Fruit fly (Drosophila melanogaster) whole organism, pupa: Measurements from ENCODE around the gene CG31921.

Experiments used
- CG10348 ChIP-seq: fragments of 200-800 bp; sonication (Bioruptor generic); IDR thresholded peaks from 2 replicates; pipeline ENCODE4 v1.3.6; 2022; ENCODE audit warnings: missing biosample characterization, missing genetic modification characterization
- CG12605 ChIP-seq: fragments of 200-800 bp; sonication (Bioruptor generic); IDR thresholded peaks from 2 replicates; pipeline ENCODE4 v1.3.6; 2022; ENCODE audit warnings: missing biosample characterization, missing genetic modification characterization
- CG13204 ChIP-seq: fragments of 200-800 bp; sonication (Bioruptor generic); optimal IDR thresholded peaks from 2 replicates; lab custom pipeline; 2018; ENCODE audit warnings: missing biosample characterization, mild to moderate bottlenecking, missing genetic modification characterization, moderate library complexity
- CG14655 ChIP-seq: fragments of 200-800 bp; sonication (Bioruptor generic); optimal IDR thresholded peaks from 3 replicates; lab custom pipeline; 2017; ENCODE audit warnings: mild to moderate bottlenecking, missing biosample characterization, missing genetic modification reagents, missing genetic modification characterization
- CG15710 ChIP-seq: fragments of 200-800 bp; sonication (Bioruptor generic); optimal IDR thresholded peaks from 2 replicates; lab custom pipeline; 2018; ENCODE audit warnings: missing biosample characterization, mild to moderate bottlenecking, missing genetic modification characterization, moderate library complexity
- CG17806 ChIP-seq: fragments of 200-800 bp; sonication (Bioruptor generic); optimal IDR thresholded peaks from 2 replicates; lab custom pipeline; 2018; ENCODE audit warnings: missing biosample characterization, mild to moderate bottlenecking, missing genetic modification characterization, moderate library complexity
- CG32121 ChIP-seq: fragments of 200-800 bp; sonication (Bioruptor generic); IDR thresholded peaks from 2 replicates; pipeline ENCODE4 v1.3.6; 2022; ENCODE audit warnings: missing biosample characterization, missing genetic modification characterization
- CG34367 ChIP-seq: fragments of 200-800 bp; sonication (Bioruptor generic); optimal IDR thresholded peaks from 2 replicates; lab custom pipeline; 2018; ENCODE audit warnings: missing biosample characterization, mild to moderate bottlenecking, missing genetic modification characterization
- CG4496 ChIP-seq: fragments of 200-800 bp; sonication (Bioruptor generic); IDR thresholded peaks from 3 replicates; pipeline ENCODE4 v1.3.6; 2022; ENCODE audit warnings: missing biosample characterization, missing genetic modification characterization
- CG8159 ChIP-seq: fragments of 200-800 bp; sonication (Bioruptor generic); optimal IDR thresholded peaks from 3 replicates; lab custom pipeline; 2018; ENCODE audit warnings: missing biosample characterization, mild to moderate bottlenecking, missing genetic modification characterization, moderate library complexity
- CG8301 ChIP-seq: fragments of 200-800 bp; sonication (Bioruptor generic); optimal IDR thresholded peaks from 2 replicates; lab custom pipeline; 2018; ENCODE audit warnings: missing biosample characterization, mild to moderate bottlenecking, missing genetic modification characterization
- CG9948 ChIP-seq: fragments of 200-800 bp; sonication (Bioruptor generic); optimal IDR thresholded peaks from 2 replicates; lab custom pipeline; 2018; ENCODE audit warnings: missing biosample characterization, mild to moderate bottlenecking, missing genetic modification characterization, moderate library complexity
- D1 ChIP-seq: fragments of 200-800 bp; sonication (Bioruptor generic); optimal IDR thresholded peaks from 2 replicates; lab custom pipeline; 2018; ENCODE audit warnings: missing biosample characterization, mild to moderate bottlenecking, missing genetic modification characterization, moderate library complexity
- EcR ChIP-seq: fragments of 200-800 bp; sonication (Bioruptor generic); optimal IDR thresholded peaks from 3 replicates; lab custom pipeline; 2019; ENCODE audit warnings: missing biosample characterization, missing genetic modification characterization, mild to moderate bottlenecking, moderate library complexity, missing genetic modification reagents
- Ets98B ChIP-seq: fragments of 200-800 bp; sonication (Bioruptor generic); IDR thresholded peaks from 2 replicates; pipeline ENCODE4 v1.3.6; 2022; ENCODE audit warnings: missing biosample characterization, missing genetic modification characterization
- Pif1A ChIP-seq: fragments of 200-800 bp; sonication (Bioruptor generic); optimal IDR thresholded peaks from 3 replicates; lab custom pipeline; 2016; ENCODE audit warnings: missing biosample characterization, missing genetic modification characterization
- Pif1B ChIP-seq: fragments of 200-800 bp; sonication (Bioruptor generic); optimal IDR thresholded peaks from 3 replicates; lab custom pipeline; 2016; ENCODE audit warnings: missing biosample characterization, missing genetic modification characterization
- Snoo ChIP-seq: fragments of 200-800 bp; sonication (Bioruptor generic); optimal IDR thresholded peaks from 3 replicates; lab custom pipeline; 2017; ENCODE audit warnings: missing biosample characterization, mild to moderate bottlenecking, missing genetic modification characterization, inconsistent platforms
- fd96Ca ChIP-seq: fragments of 200-800 bp; sonication (Bioruptor generic); IDR thresholded peaks from 3 replicates; pipeline ENCODE4 v1.3.6; 2022; ENCODE audit warnings: missing biosample characterization, missing genetic modification characterization
- gl ChIP-seq: fragments of 200-800 bp; sonication (Bioruptor generic); optimal IDR thresholded peaks from 2 replicates; lab custom pipeline; 2018; ENCODE audit warnings: missing biosample characterization, mild to moderate bottlenecking, missing genetic modification characterization
- rn ChIP-seq: fragments of 200-800 bp; sonication (Bioruptor generic); IDR thresholded peaks from 2 replicates; pipeline ENCODE4 v1.3.6; 2022; ENCODE audit warnings: missing biosample characterization, missing genetic modification characterization

The CG31921 gene

DNA sequence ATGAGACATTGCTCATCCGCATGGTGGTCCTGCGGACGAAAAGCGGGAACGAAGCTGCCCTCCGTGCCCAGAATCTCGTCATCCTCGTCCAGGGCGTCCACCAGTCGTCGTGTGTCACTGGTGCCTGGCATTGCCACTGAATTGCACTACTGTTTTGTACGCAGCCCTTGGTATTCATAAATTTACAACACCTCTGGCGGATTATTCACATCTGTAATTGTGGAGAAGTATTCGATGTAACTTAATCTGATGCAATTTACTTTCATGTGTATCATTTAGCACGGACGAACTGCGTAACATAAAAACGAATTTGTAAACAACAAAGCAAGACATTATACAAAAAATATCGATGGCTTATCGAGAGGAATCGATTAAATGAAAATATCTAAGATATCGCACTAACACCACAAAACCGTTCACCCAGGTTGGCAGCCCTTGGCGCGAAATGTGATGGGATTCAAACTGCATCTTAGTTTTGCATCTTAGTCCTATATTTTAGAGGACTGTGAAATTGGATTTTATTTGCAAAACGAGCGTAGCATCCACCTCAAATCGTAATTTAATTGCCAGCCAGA, 25.5 kb upstream of the CG31921 start, which contains the start of gene Ent1:
Ent1 (minus strand) TSS at position 319 of the 575 bp plus-strand sequence.
- TF ChIP-seq EcR: no peak
- TF ChIP-seq CG32121 (GFP tag; lab: Robert Waterston, UW): no peak
- TF ChIP-seq D1 (tag; lab: Kevin White, UChicago): no peak
- TF ChIP-seq Ets98B (GFP tag; lab: Robert Waterston, UW): no peak
- no peak for TF ChIP-seq CG9948 (tag; lab: Kevin White, UChicago)
- TF ChIP-seq CG14655 (GFP tag; lab: Kevin White, UChicago): no peak
- TF ChIP-seq CG34367 (tag; lab: Kevin White, UChicago): no peak
- TF ChIP-seq Pif1B (GFP tag; lab: Kevin White, UChicago): no peak
- no peak for TF ChIP-seq CG13204 (GFP tag; lab: Kevin White, UChicago)
- no peak for TF ChIP-seq CG8301
- TF ChIP-seq CG10348 (GFP tag; lab: Robert Waterston, UW): no peak
- no peak for TF ChIP-seq CG8159 (tag; lab: Kevin White, UChicago)
- TF ChIP-seq rn (GFP tag; lab: Robert Waterston, UW): no peak
- no peak for TF ChIP-seq CG12605 (GFP tag; lab: Robert Waterston, UW)
- TF ChIP-seq CG17806: no peak
- no peak for TF ChIP-seq CG4496 (GFP tag; lab: Robert Waterston, UW)
- no peak for TF ChIP-seq CG15710 (tag; lab: Kevin White, UChicago)
- TF ChIP-seq Pif1A: no peak
- TF ChIP-seq gl (tag; lab: Kevin White, UChicago): no peak

- TF ChIP-seq Pif1B (GFP tag; lab: Kevin White, UChicago): no peak
- no peak for TF ChIP-seq Snoo
- TF ChIP-seq CG12605 (GFP tag; lab: Robert Waterston, UW): no peak
- no peak for TF ChIP-seq CG34367 (tag; lab: Kevin White, UChicago)
- no peak for TF ChIP-seq Ets98B (GFP tag; lab: Robert Waterston, UW)
- no peak for TF ChIP-seq CG13204 (GFP tag; lab: Kevin White, UChicago)
- TF ChIP-seq rn (GFP tag; lab: Robert Waterston, UW): no peak
- no peak for TF ChIP-seq CG14655 (GFP tag; lab: Kevin White, UChicago)
- TF ChIP-seq CG17806: no peak
- TF ChIP-seq EcR: no peak
- no peak for TF ChIP-seq D1 (tag; lab: Kevin White, UChicago)
- no peak for TF ChIP-seq CG4496 (GFP tag; lab: Robert Waterston, UW)
- no peak for TF ChIP-seq CG8159 (tag; lab: Kevin White, UChicago)
- TF ChIP-seq CG10348 (GFP tag; lab: Robert Waterston, UW): no peak
Measured at dm6 chr2L:356234-356633, 24.1 kb upstream of the CG31921 start.

- TF ChIP-seq fd96Ca (GFP tag; lab: Robert Waterston, UW) (no peak), CG10348 (GFP tag; lab: Robert Waterston, UW) (no peak), CG8159 (tag; lab: Kevin White, UChicago) (no peak), CG32121 (GFP tag; lab: Robert Waterston, UW) (no peak), CG9948 (tag; lab: Kevin White, UChicago) (no peak), CG12605 (GFP tag; lab: Robert Waterston, UW) (no peak)
Measured at dm6 chr2L:347604-348003, 15.5 kb upstream of the CG31921 start.

DNA sequence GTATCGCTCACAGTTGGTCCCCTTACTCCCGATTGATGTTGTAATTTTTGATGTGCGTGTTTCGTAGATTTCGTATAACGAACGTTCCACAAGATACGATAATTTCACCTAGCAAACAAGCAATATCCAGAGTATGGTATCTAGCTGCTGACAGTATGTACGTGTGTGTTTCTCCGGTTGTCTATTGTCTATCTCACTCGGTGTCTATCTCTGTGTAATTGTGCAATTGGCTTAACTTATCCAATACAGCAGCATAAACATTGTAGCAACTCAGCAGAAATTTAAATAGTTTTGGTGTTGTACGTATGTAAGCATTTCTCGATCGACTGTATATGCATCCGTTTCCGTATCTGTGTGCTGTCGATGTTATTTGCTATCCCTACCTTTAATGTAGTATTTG, 14.6 kb upstream of the CG31921 start:
- TF ChIP-seq Ets98B (GFP tag; lab: Robert Waterston, UW) (no peak), CG4496 (GFP tag; lab: Robert Waterston, UW) (no peak), CG12605 (GFP tag; lab: Robert Waterston, UW) (no peak), Pif1A (no peak)
- TF ChIP-seq, all 21 proteins: peak for 0

DNA sequence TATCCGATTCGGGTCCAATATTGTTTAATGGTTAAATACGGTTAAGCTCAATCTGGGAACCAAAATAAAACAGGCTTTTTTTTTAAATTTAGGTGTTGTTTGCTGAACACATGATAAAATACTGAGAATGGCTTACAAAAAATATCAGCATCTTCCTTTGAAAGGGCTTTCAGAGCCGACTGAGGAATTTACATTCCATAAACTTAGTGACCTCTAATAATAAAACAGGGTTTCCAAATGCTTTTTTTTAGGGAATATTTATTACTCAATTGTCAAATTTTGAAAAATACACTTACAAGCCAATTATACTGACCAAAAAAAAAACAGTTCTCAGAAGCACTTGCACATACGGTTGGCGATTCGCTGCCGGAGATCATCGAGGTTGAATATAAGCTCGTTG, 2.5 kb downstream of the CG31921 start, which contains the start of gene CG43755:
CG43755 (minus strand) TSS at position 101 of the 400 bp plus-strand sequence.
- TF ChIP-seq CG4496 (GFP tag; lab: Robert Waterston, UW) (no peak), CG14655 (GFP tag; lab: Kevin White, UChicago) (no peak), CG9948 (tag; lab: Kevin White, UChicago) (no peak), CG8301 (no peak), CG32121 (GFP tag; lab: Robert Waterston, UW) (no peak), CG13204 (GFP tag; lab: Kevin White, UChicago) (no peak), Pif1B (GFP tag; lab: Kevin White, UChicago) (no peak), Snoo (no peak), CG8159 (tag; lab: Kevin White, UChicago) (no peak), CG17806 (no peak), CG15710 (tag; lab: Kevin White, UChicago) (no peak)

- no peak for TF ChIP-seq CG15710 (tag; lab: Kevin White, UChicago)
- no peak for TF ChIP-seq D1 (tag; lab: Kevin White, UChicago)
- no peak for TF ChIP-seq CG4496 (GFP tag; lab: Robert Waterston, UW)
- no peak for TF ChIP-seq CG13204 (GFP tag; lab: Kevin White, UChicago)
- TF ChIP-seq Ets98B (GFP tag; lab: Robert Waterston, UW): no peak
- no peak for TF ChIP-seq CG10348 (GFP tag; lab: Robert Waterston, UW)
- TF ChIP-seq Snoo: no peak
- TF ChIP-seq CG14655 (GFP tag; lab: Kevin White, UChicago): no peak
- TF ChIP-seq EcR: no peak
Measured at dm6 chr2L:322915-323314, 9.2 kb downstream of the CG31921 start.
